Worm (Caenorhabditis elegans) whole organism, midembryonic: Measurements from ENCODE around the gene T05C1.1.
A peak's percentile ranks its signal among the peaks of the same experiment; 100 is the strongest.

Experiments
- T22C8.4 ChIP-seq: fragments of 200-800 bp; sonication (Bioruptor generic); IDR thresholded peaks from 2 replicates; pipeline ENCODE4 v1.3.6; 2022; ENCODE audit warnings: missing genetic modification characterization, missing compliant biosample characterization
- cog-1 ChIP-seq: sonication (generic microtip); optimal IDR thresholded peaks from 2 replicates; lab custom pipeline; 2016; ENCODE audit warnings: missing genetic modification characterization, missing compliant biosample characterization
- flt-1 ChIP-seq: fragments of 200-800 bp; sonication (Bioruptor generic); IDR thresholded peaks from 2 replicates; pipeline ENCODE4 v1.3.6; 2022; ENCODE audit warnings: missing genetic modification characterization, missing compliant biosample characterization
- klf-2 ChIP-seq: fragments of 200-800 bp; sonication (Bioruptor generic); conservative IDR thresholded peaks from 2 replicates; pipeline ENCODE4 v1.3.6; 2022; ENCODE audit warnings: missing genetic modification reagents, missing genetic modification characterization, missing compliant biosample characterization
- med-1 ChIP-seq: sonication (generic microtip); optimal IDR thresholded peaks from 2 replicates; lab custom pipeline; 2017; ENCODE audit warnings: missing genetic modification characterization, mild to moderate bottlenecking, missing compliant biosample characterization, antibody characterized with exemption, missing genetic modification reagents; ENCODE audit not compliant: insufficient read depth
- ref-1 ChIP-seq: fragments of 200-800 bp; sonication (Bioruptor generic); conservative IDR thresholded peaks from 2 replicates; pipeline ENCODE4 v1.3.6; 2022; ENCODE audit warnings: missing genetic modification reagents, missing genetic modification characterization, missing compliant biosample characterization
- tab-1 ChIP-seq: fragments of 200-800 bp; sonication (Bioruptor generic); IDR thresholded peaks from 2 replicates; pipeline ENCODE4 v1.3.6; 2022; ENCODE audit warnings: missing genetic modification characterization, missing compliant biosample characterization
- ztf-23 ChIP-seq: fragments of 200-800 bp; sonication (Bioruptor generic); IDR thresholded peaks from 2 replicates; pipeline ENCODE4 v1.3.6; 2022; ENCODE audit warnings: missing genetic modification reagents, missing genetic modification characterization, missing compliant biosample characterization
- ztf-29 ChIP-seq: fragments of 200-800 bp; sonication (Bioruptor generic); IDR thresholded peaks from 2 replicates; pipeline ENCODE4 v1.3.6; 2022; ENCODE audit warnings: missing genetic modification reagents, missing genetic modification characterization, missing compliant biosample characterization

The T05C1.1 gene

ce11 chrII:4517254-4517653 lies 38.9 kb downstream of the T05C1.1 start:
- no peak for TF ChIP-seq med-1 (GFP tag; lab: Kevin White, UChicago)
- no peak for TF ChIP-seq tab-1 (GFP tag; lab: Robert Waterston, UW)
- no peak for TF ChIP-seq cog-1
- TF ChIP-seq flt-1 (GFP tag; lab: Robert Waterston, UW) = no peak
- no peak for TF ChIP-seq klf-2 (GFP tag; lab: Robert Waterston, UW)
- no peak for TF ChIP-seq ztf-29 (GFP tag; lab: Robert Waterston, UW)
- no peak for TF ChIP-seq ref-1 (GFP tag; lab: Robert Waterston, UW)
- TF ChIP-seq T22C8.4 (GFP tag; lab: Robert Waterston, UW) = no peak
- TF ChIP-seq ztf-23 (GFP tag; lab: Robert Waterston, UW) = no peak

ce11 chrII:4518300-4518907 lies 40.0 kb downstream of the T05C1.1 start, which contains the start of gene hlh-1:
Gene hlh-1, plus strand, starts transcription at chrII:4518574.
- TF ChIP-seq flt-1 (GFP tag; lab: Robert Waterston, UW) = 0 out of 2 replicates have a peak, but pooled peaks have one; percentile 16
- TF ChIP-seq ztf-29 (GFP tag; lab: Robert Waterston, UW) = no peak
- TF ChIP-seq ref-1 (GFP tag; lab: Robert Waterston, UW) = no peak
- TF ChIP-seq tab-1 (GFP tag; lab: Robert Waterston, UW) = no peak
- no peak for TF ChIP-seq cog-1
- TF ChIP-seq ztf-23 (GFP tag; lab: Robert Waterston, UW) = no peak
- no peak for TF ChIP-seq klf-2 (GFP tag; lab: Robert Waterston, UW)
- TF ChIP-seq med-1 (GFP tag; lab: Kevin White, UChicago) = no peak
- no peak for TF ChIP-seq T22C8.4 (GFP tag; lab: Robert Waterston, UW)

- TF ChIP-seq ztf-29 (GFP tag; lab: Robert Waterston, UW) (no peak), cog-1 (no peak), tab-1 (GFP tag; lab: Robert Waterston, UW) (no peak), ref-1 (GFP tag; lab: Robert Waterston, UW) (no peak), klf-2 (GFP tag; lab: Robert Waterston, UW) (no peak), ztf-23 (GFP tag; lab: Robert Waterston, UW) (no peak), flt-1 (GFP tag; lab: Robert Waterston, UW) (no peak), T22C8.4 (GFP tag; lab: Robert Waterston, UW) (no peak)
Observed at ce11 chrII:4519976-4520594, 41.7 kb downstream of the T05C1.1 start.

ce11 chrII:4523122-4523672 lies 44.8 kb downstream of the T05C1.1 start, which contains the start of the genes B0304.4 and B0304.2:
Gene B0304.4, minus strand, starts transcription at chrII:4523222.
Gene B0304.2, plus strand, starts transcription at chrII:4523622.
- no peak for TF ChIP-seq ztf-29 (GFP tag; lab: Robert Waterston, UW)
- TF ChIP-seq ztf-23 (GFP tag; lab: Robert Waterston, UW) = no peak
- TF ChIP-seq tab-1 (GFP tag; lab: Robert Waterston, UW) = no peak
- no peak for TF ChIP-seq flt-1 (GFP tag; lab: Robert Waterston, UW)

DNA sequence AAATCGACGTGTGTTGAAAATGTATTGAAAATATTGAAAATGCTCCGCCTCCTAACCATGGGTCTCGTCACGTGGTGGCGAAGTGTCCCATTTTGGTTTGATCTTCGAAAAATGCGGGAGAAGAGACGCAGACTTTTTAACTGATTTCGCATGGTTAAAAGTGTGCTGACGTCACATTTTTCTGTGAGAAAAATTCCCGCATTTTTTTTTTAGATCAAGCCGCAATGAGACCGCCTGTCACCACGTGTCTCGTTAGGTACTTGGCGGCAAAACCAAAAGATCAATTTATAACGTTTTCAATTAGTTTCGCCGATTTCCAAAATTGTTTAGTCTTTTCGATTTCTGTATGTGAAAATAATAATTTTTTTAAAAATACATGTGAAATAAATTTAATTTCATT lies 46.8 kb downstream of the T05C1.1 start:
- TF ChIP-seq ref-1 (GFP tag; lab: Robert Waterston, UW) (no peak), med-1 (GFP tag; lab: Kevin White, UChicago) (no peak), cog-1 (no peak), flt-1 (GFP tag; lab: Robert Waterston, UW) (no peak)

ce11 chrII:4527800-4528199 lies 49.4 kb downstream of the T05C1.1 start, which contains the start of gene sra-35:
Gene sra-35, minus strand, starts transcription at chrII:4527900.
- no peak for TF ChIP-seq tab-1 (GFP tag; lab: Robert Waterston, UW)
